Fruit fly (Drosophila melanogaster): ENCODE measurements around the gene CG4815.
A peak's percentile ranks its signal among the peaks of the same experiment; 100 is the strongest.

CG4815 gene

dm6 chr3R:27987329-27987728 is 3.2 kb downstream of the CG4815 start (continued):
- no peak for TF ChIP-seq CG10565 (GFP tag; optimal IDR thresholded peaks at IDR 0.05)
- TF ChIP-seq CG7987 (GFP tag; optimal IDR thresholded peaks at IDR 0.05): no peak
- TF ChIP-seq maf-S (GFP tag; optimal IDR thresholded peaks at IDR 0.05): no peak
- peak; percentile 77 for TF ChIP-seq E2f1 (GFP tag; IDR thresholded peaks at IDR 0.05)
- peak; percentile 35; the same call in 1 of the 3 replicates for TF ChIP-seq Mrtf (GFP tag; IDR thresholded peaks at IDR 0.05)
- TF ChIP-seq CG14050 (GFP tag; IDR thresholded peaks at IDR 0.05): no peak; the same call in 2 of the 3 replicates
- no peak for TF ChIP-seq bbx (GFP tag; IDR thresholded peaks at IDR 0.05; ENCODE audit: partially characterized antibody)
- no peak for TF ChIP-seq CG31388 (GFP tag; optimal IDR thresholded peaks at IDR 0.05)
- TF ChIP-seq CG11093 (GFP tag; IDR thresholded peaks at IDR 0.05): no peak
- TF ChIP-seq ind (GFP tag; optimal IDR thresholded peaks at IDR 0.05): peak; percentile 65
- TF ChIP-seq btn (GFP tag; optimal IDR thresholded peaks at IDR 0.05): no peak
- peak; percentile 20 for TF ChIP-seq B-H2 (GFP tag; optimal IDR thresholded peaks at IDR 0.05)
- no peak for TF ChIP-seq Hr78 (GFP tag; optimal IDR thresholded peaks at IDR 0.05)
- TF ChIP-seq Taf1 (GFP tag; IDR thresholded peaks at IDR 0.05): 0 out of 2 replicates have a peak, but pooled peaks have one; percentile 22
- peak; percentile 40 for TF ChIP-seq CG16815 (GFP tag; optimal IDR thresholded peaks at IDR 0.05)
- TF ChIP-seq CG12219 (GFP tag; optimal IDR thresholded peaks at IDR 0.05): no peak
- TF ChIP-seq lov (optimal IDR thresholded peaks at IDR 0.05): no peak
- TF ChIP-seq lov (GFP tag; IDR thresholded peaks at IDR 0.05): no peak
- no peak for TF ChIP-seq usp (GFP tag; optimal IDR thresholded peaks at IDR 0.05)
- no peak for TF ChIP-seq ab (GFP tag; optimal IDR thresholded peaks at IDR 0.05)
- TF ChIP-seq CG10654 (GFP tag; optimal IDR thresholded peaks at IDR 0.05): no peak
- TF ChIP-seq Nf-YB (GFP tag; optimal IDR thresholded peaks at IDR 0.05): peak; percentile 58
- no peak for TF ChIP-seq dimm (GFP tag; IDR thresholded peaks at IDR 0.05)
- peak; percentile 35 for TF ChIP-seq gsb-n (tag; optimal IDR thresholded peaks at IDR 0.05)
- peak; percentile 2 for TF ChIP-seq CG2202 (tag; optimal IDR thresholded peaks at IDR 0.05)
- peak; percentile 24 for TF ChIP-seq HLH54F (GFP tag; optimal IDR thresholded peaks at IDR 0.05)
- no peak for TF ChIP-seq chinmo (GFP tag; IDR thresholded peaks at IDR 0.05; ENCODE audit: partially characterized antibody)
- no peak for TF ChIP-seq CG5180 (GFP tag; optimal IDR thresholded peaks at IDR 0.05)
- no peak for TF ChIP-seq CG11723 (GFP tag; optimal IDR thresholded peaks at IDR 0.05)
- no peak for TF ChIP-seq CG43689 (GFP tag; IDR thresholded peaks at IDR 0.05)
- no peak for TF ChIP-seq gce (GFP tag; IDR thresholded peaks at IDR 0.05)
- TF ChIP-seq hbn (GFP tag; IDR thresholded peaks at IDR 0.05; ENCODE audit: partially characterized antibody): no peak
- TF ChIP-seq lbe (GFP tag; optimal IDR thresholded peaks at IDR 0.05): no peak
- TF ChIP-seq CG17385 (GFP tag; optimal IDR thresholded peaks at IDR 0.05): peak; percentile 69
- TF ChIP-seq lilli (GFP tag; optimal IDR thresholded peaks at IDR 0.05): peak; percentile 62
- TF ChIP-seq CG10274 (GFP tag; optimal IDR thresholded peaks at IDR 0.05): no peak
- TF ChIP-seq sim (GFP tag; IDR thresholded peaks at IDR 0.05): no peak
- TF ChIP-seq CG1603 (tag; optimal IDR thresholded peaks at IDR 0.05): no peak
- TF ChIP-seq ssp (GFP tag; IDR thresholded peaks at IDR 0.05): peak; percentile 63
- no peak for TF ChIP-seq Deaf1 (tag; optimal IDR thresholded peaks at IDR 0.05)

- TF ChIP-seq CG8765 (GFP tag; IDR thresholded peaks at IDR 0.05) (no peak), Adf1 (GFP tag; IDR thresholded peaks at IDR 0.05) (no peak), CG34376 (GFP tag; optimal IDR thresholded peaks at IDR 0.05) (peak; percentile 50), nom (GFP tag; optimal IDR thresholded peaks at IDR 0.05) (no peak), CG43689 (GFP tag; IDR thresholded peaks at IDR 0.05) (no peak), CG2889 (GFP tag; IDR thresholded peaks at IDR 0.05) (no peak), bcd (GFP tag; optimal IDR thresholded peaks at IDR 0.05) (no peak), Atf3 (GFP tag; optimal IDR thresholded peaks at IDR 0.05) (no peak), CG1603 (tag; optimal IDR thresholded peaks at IDR 0.05) (peak; percentile 27), caup (GFP tag; optimal IDR thresholded peaks at IDR 0.05; ENCODE audit: severe bottlenecking) (peak; percentile 52), sob (GFP tag; IDR thresholded peaks at IDR 0.05) (peak; percentile 28), CG8290 (GFP tag; optimal IDR thresholded peaks at IDR 0.05) (no peak), CG8290 (tag; optimal IDR thresholded peaks at IDR 0.05) (peak in 1 of 2 experiments; percentile 51), exex (tag; optimal IDR thresholded peaks at IDR 0.05) (peak; percentile 47), usp (GFP tag; optimal IDR thresholded peaks at IDR 0.05) (no peak), ranshi (GFP tag; IDR thresholded peaks at IDR 0.05) (no peak), CG10543 (GFP tag; optimal IDR thresholded peaks at IDR 0.05) (peak; percentile 38)
Observed at dm6 chr3R:27986794-27987193, 3.8 kb downstream of the CG4815 start.
